Fruit fly (Drosophila melanogaster) whole organism, wandering third instar larva: ENCODE measurements around the gene CG15365.

ENCODE experiments used
- CG32264 ChIP-seq: fragments of 200-800 bp; sonication (Bioruptor generic); optimal IDR thresholded peaks from 2 replicates; lab custom pipeline; 2016; ENCODE audit warnings: missing biosample characterization, missing genetic modification characterization
- CG9705 ChIP-seq: fragments of 200-800 bp; sonication (Bioruptor generic); optimal IDR thresholded peaks from 2 replicates; lab custom pipeline; 2018; ENCODE audit warnings: missing biosample characterization, mild to moderate bottlenecking, missing genetic modification characterization
- CrebA ChIP-seq: fragments of 200-800 bp; sonication (Bioruptor generic); optimal IDR thresholded peaks from 2 replicates; lab custom pipeline; 2016; ENCODE audit warnings: missing biosample characterization, mild to moderate bottlenecking, missing genetic modification characterization, borderline replicate concordance
- Dfd ChIP-seq: fragments of >200 bp; optimal IDR thresholded peaks from 2 replicates; lab custom pipeline; 2017; ENCODE audit warnings: missing biosample characterization, missing genetic modification characterization
- Dif ChIP-seq: fragments of 200-275, 200-300 bp; sonication (Bioruptor generic); optimal IDR thresholded peaks from 2 replicates; lab custom pipeline; 2018; ENCODE audit warnings: missing biosample characterization, missing genetic modification characterization; ENCODE audit not compliant: partially characterized antibody
- GATAd ChIP-seq: sonication (Bioruptor generic); optimal IDR thresholded peaks from 2 replicates; lab custom pipeline; 2016; ENCODE audit warnings: missing biosample characterization, missing genetic modification characterization
- HLH106 ChIP-seq: fragments of 200-800 bp; optimal IDR thresholded peaks from 3 replicates; lab custom pipeline; 2019; ENCODE audit warnings: missing biosample characterization, mild to moderate bottlenecking, missing genetic modification characterization, moderate library complexity
- Hnf4 ChIP-seq: fragments of 200-800 bp; sonication (Bioruptor generic); optimal IDR thresholded peaks from 2 replicates; lab custom pipeline; 2016; ENCODE audit warnings: missing biosample characterization, mild to moderate bottlenecking, missing genetic modification characterization
- Hr78 ChIP-seq: fragments of >200 bp; optimal IDR thresholded peaks from 2 replicates; lab custom pipeline; 2017; ENCODE audit warnings: missing biosample characterization, missing genetic modification characterization
- Hr83 ChIP-seq: fragments of 200-300 bp; sonication (Bioruptor generic); optimal IDR thresholded peaks from 2 replicates; lab custom pipeline; 2016; ENCODE audit warnings: missing biosample characterization, mild to moderate bottlenecking, missing genetic modification characterization, moderate library complexity; ENCODE audit not compliant: poor library complexity, severe bottlenecking
- Jra ChIP-seq: sonication (Bioruptor generic); optimal IDR thresholded peaks from 2 replicates; lab custom pipeline; 2016; ENCODE audit warnings: missing biosample characterization, missing genetic modification characterization
- Mio ChIP-seq: sonication (Bioruptor generic); optimal IDR thresholded peaks from 2 replicates; lab custom pipeline; 2016; ENCODE audit warnings: missing biosample characterization, missing genetic modification characterization
- Myc ChIP-seq: fragments of >200 bp; optimal IDR thresholded peaks from 2 replicates; lab custom pipeline; 2017
- N ChIP-seq: fragments of >200 bp; optimal IDR thresholded peaks from 2 replicates; lab custom pipeline; 2018; ENCODE audit warnings: missing biosample characterization, missing external identifiers, missing genetic modification characterization
- OdsH ChIP-seq: fragments of 200-800 bp; sonication (Bioruptor generic); optimal IDR thresholded peaks from 2 replicates; lab custom pipeline; 2016; ENCODE audit warnings: missing biosample characterization, mild to moderate bottlenecking, missing genetic modification characterization
- Sp1 ChIP-seq: fragments of 200-800 bp; sonication (Bioruptor generic); optimal IDR thresholded peaks from 3 replicates; lab custom pipeline; 2019; ENCODE audit warnings: missing biosample characterization, mild to moderate bottlenecking, missing genetic modification characterization, moderate library complexity
- br ChIP-seq: fragments of 200-800 bp; sonication (Bioruptor generic); optimal IDR thresholded peaks from 2 replicates; lab custom pipeline; 2016; ENCODE audit warnings: missing biosample characterization, missing genetic modification characterization
- dmrt93B ChIP-seq: fragments of 200-800 bp; sonication (Bioruptor generic); optimal IDR thresholded peaks from 2 replicates; lab custom pipeline; 2018; ENCODE audit warnings: missing biosample characterization, mild to moderate bottlenecking, missing genetic modification characterization
- dsf ChIP-seq: sonication (Bioruptor generic); optimal IDR thresholded peaks from 2 replicates; lab custom pipeline; 2016; ENCODE audit warnings: missing biosample characterization, missing genetic modification characterization, borderline replicate concordance
- ey ChIP-seq: fragments of 200-800 bp; sonication (Bioruptor generic); optimal IDR thresholded peaks from 2 replicates; lab custom pipeline; 2016; ENCODE audit warnings: missing biosample characterization, missing genetic modification characterization
- foxo ChIP-seq, 2 experiments: fragments of 200-800 bp; sonication (Bioruptor generic); optimal IDR thresholded peaks; 2 replicates in 1 of 2; 3 replicates in 1 of 2; lab custom pipeline; 2016 to 2017; ENCODE audit warnings: missing biosample characterization in 2 of 2, missing genetic modification characterization in 2 of 2
- fru ChIP-seq: fragments of 200-800 bp; sonication (Bioruptor generic); optimal IDR thresholded peaks from 3 replicates; lab custom pipeline; 2016; ENCODE audit warnings: missing biosample characterization, mild to moderate bottlenecking, missing genetic modification characterization
- h ChIP-seq: fragments of 200-800 bp; sonication (Bioruptor generic); optimal IDR thresholded peaks from 3 replicates; lab custom pipeline; 2016; ENCODE audit warnings: missing biosample characterization, mild to moderate bottlenecking, missing genetic modification characterization
- lola ChIP-seq: fragments of >200 bp; optimal IDR thresholded peaks from 2 replicates; lab custom pipeline; 2017; ENCODE audit warnings: missing biosample characterization, missing genetic modification characterization
- pan ChIP-seq: fragments of >200 bp; optimal IDR thresholded peaks from 2 replicates; lab custom pipeline; 2017
- rgr ChIP-seq: fragments of 200-800 bp; sonication (Bioruptor generic); optimal IDR thresholded peaks from 3 replicates; lab custom pipeline; 2016; ENCODE audit warnings: missing biosample characterization, mild to moderate bottlenecking, missing genetic modification characterization
- sage ChIP-seq: fragments of 200-800 bp; sonication (Bioruptor generic); optimal IDR thresholded peaks from 2 replicates; lab custom pipeline; 2016; ENCODE audit warnings: missing biosample characterization, mild to moderate bottlenecking, missing genetic modification characterization
- sv ChIP-seq: fragments of 200-800 bp; sonication (Bioruptor generic); optimal IDR thresholded peaks from 3 replicates; lab custom pipeline; 2016; ENCODE audit warnings: missing biosample characterization, missing genetic modification characterization
- usp ChIP-seq: fragments of >200 bp; optimal IDR thresholded peaks from 2 replicates; lab custom pipeline; 2017; ENCODE audit warnings: missing biosample characterization, missing genetic modification characterization
- woc ChIP-seq: sonication (Bioruptor generic); optimal IDR thresholded peaks from 2 replicates; lab custom pipeline; 2016; ENCODE audit warnings: missing biosample characterization, mild to moderate bottlenecking, missing genetic modification characterization

CG15365 gene

DNA sequence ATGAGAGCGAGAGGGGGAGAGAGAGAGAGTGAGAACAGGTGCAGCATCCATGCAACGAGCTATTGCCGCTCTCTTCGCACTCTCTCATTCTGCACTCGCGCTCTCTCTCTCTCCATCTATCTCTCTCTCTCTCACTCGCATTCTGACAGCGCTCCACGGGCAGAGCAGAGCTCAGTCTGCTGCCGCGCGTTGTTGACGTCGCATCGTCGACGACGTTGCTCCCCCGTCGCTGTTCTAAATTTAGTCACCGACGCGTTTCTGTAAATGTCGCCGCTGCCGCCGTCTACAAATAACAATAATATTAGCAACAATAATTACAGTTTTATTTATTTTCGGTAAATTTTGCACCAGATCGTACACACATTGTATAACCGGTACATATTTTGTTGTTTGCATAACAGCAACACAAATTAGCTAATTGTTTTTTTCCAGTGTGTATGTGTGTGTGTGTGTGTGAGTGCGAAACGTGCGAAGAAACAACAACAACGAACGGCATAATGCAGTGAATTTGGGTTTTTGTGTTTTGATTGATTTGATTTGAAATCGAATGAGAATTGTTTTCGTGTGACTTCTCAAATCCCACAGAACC lies 25.2 kb downstream of the CG15365 start (continued):
- TF ChIP-seq lola (GFP tag; lab: Kevin White, UChicago): no peak
- no peak for TF ChIP-seq Hr78
- no peak for TF ChIP-seq Myc
- TF ChIP-seq OdsH (GFP tag; lab: Kevin White, UChicago): peak; percentile 27
- no peak for TF ChIP-seq dsf (GFP tag; lab: Kevin White, UChicago)

DNA sequence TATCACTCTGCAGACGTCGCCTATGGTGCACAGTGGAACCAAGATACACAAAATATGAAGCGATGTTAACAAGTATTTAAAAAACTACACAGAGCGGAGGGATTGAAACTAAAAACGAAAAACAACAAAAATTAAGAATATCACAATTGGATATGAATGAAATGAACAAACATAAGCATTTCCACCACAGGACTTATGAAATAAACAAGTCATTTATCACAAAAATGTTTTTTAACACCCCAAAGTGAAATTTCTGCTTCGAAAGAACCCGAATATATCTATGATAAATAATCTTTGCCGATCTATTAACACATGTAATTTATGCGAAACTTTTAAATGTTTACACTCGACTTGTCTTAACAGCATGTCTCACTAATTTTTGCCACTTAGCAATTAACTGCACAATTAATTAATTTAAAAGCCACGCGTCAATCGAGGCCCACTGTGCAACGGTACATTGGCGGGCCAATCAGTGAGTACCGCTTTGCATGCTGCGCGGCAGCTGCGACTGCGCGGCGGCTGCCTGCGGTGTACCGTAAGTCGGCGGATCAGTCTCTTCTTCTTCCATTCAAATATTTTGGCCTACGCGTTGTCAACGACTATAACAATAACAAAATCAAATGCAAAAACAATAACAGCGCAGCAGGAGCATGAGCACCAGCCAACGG lies 25.9 kb downstream of the CG15365 start:
- no peak for TF ChIP-seq rgr (GFP tag; lab: Kevin White, UChicago)
- TF ChIP-seq Mio (GFP tag; lab: Kevin White, UChicago): no peak
- TF ChIP-seq Dfd (GFP tag; lab: Kevin White, UChicago): no peak
- peak; percentile 6 for TF ChIP-seq sv (GFP tag; lab: Kevin White, UChicago)
- TF ChIP-seq N (GFP tag; lab: Kevin White, UChicago): no peak
- TF ChIP-seq GATAd: no peak
- TF ChIP-seq usp: no peak
- TF ChIP-seq foxo (GFP tag; optimal IDR thresholded peaks at IDR 0.05; lab: Kevin White, UChicago): peak in 1 of 2 experiments; percentile 0
- peak; percentile 43 for TF ChIP-seq woc
- peak; percentile 2 for TF ChIP-seq h (GFP tag; lab: Kevin White, UChicago)

DNA sequence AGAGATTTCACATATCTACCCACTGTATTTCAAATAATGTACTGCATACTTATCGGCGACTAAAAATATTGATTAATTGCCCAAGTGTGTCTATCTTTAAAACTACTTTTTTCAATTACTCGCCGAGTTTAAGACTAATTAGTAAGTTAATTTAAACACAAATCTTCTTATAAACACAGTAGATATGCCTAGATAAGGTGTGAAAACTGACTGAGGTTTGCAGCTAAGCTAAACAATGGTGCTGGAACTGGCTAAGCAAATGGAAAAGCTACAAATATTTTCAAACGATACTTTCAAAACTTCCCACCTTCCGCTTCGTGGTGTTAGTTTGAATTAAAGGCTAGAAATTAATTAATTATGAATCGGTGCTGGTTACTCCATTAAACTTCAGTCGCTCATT lies 26.9 kb downstream of the CG15365 start:
- TF ChIP-seq ey: no peak
- TF ChIP-seq Myc: peak; percentile 53

DNA sequence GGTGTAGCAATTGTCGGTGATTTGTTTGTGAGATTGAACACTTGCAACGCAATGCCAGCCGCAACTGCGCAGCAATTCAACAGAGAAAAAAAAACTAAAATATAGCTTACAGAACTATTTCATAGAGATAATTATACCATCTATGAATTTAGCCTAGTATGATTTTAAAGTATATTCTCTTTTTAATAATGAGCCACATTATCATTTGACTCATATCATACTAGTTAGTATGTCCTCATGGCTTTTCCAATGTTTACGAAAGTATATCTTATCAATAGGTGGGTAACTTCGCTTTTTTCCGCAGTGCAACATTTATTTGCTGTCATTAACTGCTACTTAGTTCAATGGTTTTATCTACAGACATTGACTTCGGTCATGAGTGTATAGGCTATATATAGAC lies 29.0 kb downstream of the CG15365 start:
- no peak for TF ChIP-seq foxo (GFP tag; optimal IDR thresholded peaks at IDR 0.05; lab: Kevin White, UChicago)
- no peak for TF ChIP-seq rgr (GFP tag; lab: Kevin White, UChicago)
- no peak for TF ChIP-seq usp
- TF ChIP-seq CrebA (GFP tag; lab: Kevin White, UChicago): no peak
- TF ChIP-seq dmrt93B (GFP tag; lab: Kevin White, UChicago): no peak
- TF ChIP-seq Jra (GFP tag; lab: Kevin White, UChicago): no peak
- no peak for TF ChIP-seq HLH106 (tag; lab: Kevin White, UChicago)
- TF ChIP-seq br: no peak
- TF ChIP-seq Hnf4 (GFP tag; lab: Kevin White, UChicago): no peak
- TF ChIP-seq Sp1 (GFP tag; lab: Kevin White, UChicago): no peak
- TF ChIP-seq h (GFP tag; lab: Kevin White, UChicago): no peak
- TF ChIP-seq sage (GFP tag; lab: Kevin White, UChicago): no peak
- TF ChIP-seq Dif (GFP tag; lab: Kevin White, UChicago): no peak
- no peak for TF ChIP-seq fru (GFP tag; lab: Kevin White, UChicago)
- no peak for TF ChIP-seq Hr83 (GFP tag; lab: Kevin White, UChicago)
- TF ChIP-seq CG9705: no peak

DNA sequence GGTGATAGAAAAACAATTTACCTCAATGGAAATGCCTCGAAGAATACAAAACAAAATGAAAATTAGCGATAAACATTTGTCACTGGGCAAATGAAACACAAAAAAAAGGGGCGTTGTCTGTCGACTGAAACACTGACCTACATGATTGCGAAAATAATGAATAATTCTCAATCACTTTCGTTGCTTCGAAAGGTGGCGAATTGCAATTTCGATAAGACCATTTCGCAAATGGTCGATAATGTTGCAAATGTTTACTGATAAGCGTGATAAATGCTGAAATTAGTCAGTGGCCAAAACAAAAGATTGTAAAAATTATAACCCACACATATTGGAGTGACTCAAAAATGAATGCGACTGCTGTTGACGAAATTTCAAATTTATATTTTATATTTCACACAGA lies 31.7 kb downstream of the CG15365 start:
- TF ChIP-seq CG9705 (no peak), N (GFP tag; lab: Kevin White, UChicago) (no peak), sage (GFP tag; lab: Kevin White, UChicago) (no peak), HLH106 (tag; lab: Kevin White, UChicago) (no peak), fru (GFP tag; lab: Kevin White, UChicago) (no peak), Jra (GFP tag; lab: Kevin White, UChicago) (no peak), foxo (GFP tag; optimal IDR thresholded peaks at IDR 0.05; lab: Kevin White, UChicago) (no peak), Hnf4 (GFP tag; lab: Kevin White, UChicago) (no peak), Myc (no peak), CrebA (GFP tag; lab: Kevin White, UChicago) (no peak), usp (no peak), pan (no peak), CG32264 (no peak), Sp1 (GFP tag; lab: Kevin White, UChicago) (no peak)
